Fruit fly (Drosophila melanogaster): ENCODE data around the gene CG5567.

- TF ChIP-seq Hsf (GFP tag; optimal IDR thresholded peaks at IDR 0.05) (no peak), psq (GFP tag; optimal IDR thresholded peaks at IDR 0.05) (no peak), CG8478 (optimal IDR thresholded peaks at IDR 0.05) (no peak), YL-1 (GFP tag; optimal IDR thresholded peaks at IDR 0.05) (no peak), hth (optimal IDR thresholded peaks at IDR 0.05) (no peak), Sin3A (optimal IDR thresholded peaks at IDR 0.05) (no peak), Aef1 (GFP tag; IDR thresholded peaks at IDR 0.05) (no peak), corto (GFP tag; optimal IDR thresholded peaks at IDR 0.05) (no peak), slp2 (GFP tag; optimal IDR thresholded peaks at IDR 0.05) (no peak), CG1602 (GFP tag; optimal IDR thresholded peaks at IDR 0.05) (no peak), Abd-B (GFP tag; optimal IDR thresholded peaks at IDR 0.05) (no peak), Fer3 (tag; optimal IDR thresholded peaks at IDR 0.05) (no peak), mld (GFP tag; IDR thresholded peaks at IDR 0.05; ENCODE audit: partially characterized antibody) (no peak)
These were observed 45.9 kb downstream of the CG5567 start, which contains the start of gene CG42816 for dm6 chr3L:17797494-17797893.
